Fruit fly (Drosophila melanogaster): Measurements from ENCODE around the gene IntS4.
A peak's percentile ranks its signal among the peaks of the same experiment; 100 is the strongest.

dm6 chrX:8522504-8522903 is 36.1 kb downstream of the IntS4 start:
- TF ChIP-seq CG15710 (tag; optimal IDR thresholded peaks at IDR 0.05) (no peak), EcR (GFP tag; optimal IDR thresholded peaks at IDR 0.05) (no peak), CG4496 (GFP tag; IDR thresholded peaks at IDR 0.05) (no peak), CG32121 (GFP tag; IDR thresholded peaks at IDR 0.05) (peak; percentile 30; the same call in 1 of the 2 replicates)

Data from whole organism, pupa.